Worm (Caenorhabditis elegans) whole organism, midembryonic: Measurements from ENCODE around the gene ptp-3.

Source experiments
- T22C8.4 ChIP-seq: fragments of 200-800 bp; sonication (Bioruptor generic); IDR thresholded peaks from 2 replicates; pipeline ENCODE4 v1.3.6; 2022; ENCODE audit warnings: missing genetic modification characterization, missing compliant biosample characterization
- cog-1 ChIP-seq: sonication (generic microtip); optimal IDR thresholded peaks from 2 replicates; lab custom pipeline; 2016; ENCODE audit warnings: missing genetic modification characterization, missing compliant biosample characterization
- flt-1 ChIP-seq: fragments of 200-800 bp; sonication (Bioruptor generic); IDR thresholded peaks from 2 replicates; pipeline ENCODE4 v1.3.6; 2022; ENCODE audit warnings: missing genetic modification characterization, missing compliant biosample characterization
- klf-2 ChIP-seq: fragments of 200-800 bp; sonication (Bioruptor generic); conservative IDR thresholded peaks from 2 replicates; pipeline ENCODE4 v1.3.6; 2022; ENCODE audit warnings: missing genetic modification reagents, missing genetic modification characterization, missing compliant biosample characterization
- med-1 ChIP-seq: sonication (generic microtip); optimal IDR thresholded peaks from 2 replicates; lab custom pipeline; 2017; ENCODE audit warnings: missing genetic modification characterization, mild to moderate bottlenecking, missing compliant biosample characterization, antibody characterized with exemption, missing genetic modification reagents; ENCODE audit not compliant: insufficient read depth
- ref-1 ChIP-seq: fragments of 200-800 bp; sonication (Bioruptor generic); conservative IDR thresholded peaks from 2 replicates; pipeline ENCODE4 v1.3.6; 2022; ENCODE audit warnings: missing genetic modification reagents, missing genetic modification characterization, missing compliant biosample characterization
- ztf-23 ChIP-seq: fragments of 200-800 bp; sonication (Bioruptor generic); IDR thresholded peaks from 2 replicates; pipeline ENCODE4 v1.3.6; 2022; ENCODE audit warnings: missing genetic modification reagents, missing genetic modification characterization, missing compliant biosample characterization
- ztf-29 ChIP-seq: fragments of 200-800 bp; sonication (Bioruptor generic); IDR thresholded peaks from 2 replicates; pipeline ENCODE4 v1.3.6; 2022; ENCODE audit warnings: missing genetic modification reagents, missing genetic modification characterization, missing compliant biosample characterization

DNA sequence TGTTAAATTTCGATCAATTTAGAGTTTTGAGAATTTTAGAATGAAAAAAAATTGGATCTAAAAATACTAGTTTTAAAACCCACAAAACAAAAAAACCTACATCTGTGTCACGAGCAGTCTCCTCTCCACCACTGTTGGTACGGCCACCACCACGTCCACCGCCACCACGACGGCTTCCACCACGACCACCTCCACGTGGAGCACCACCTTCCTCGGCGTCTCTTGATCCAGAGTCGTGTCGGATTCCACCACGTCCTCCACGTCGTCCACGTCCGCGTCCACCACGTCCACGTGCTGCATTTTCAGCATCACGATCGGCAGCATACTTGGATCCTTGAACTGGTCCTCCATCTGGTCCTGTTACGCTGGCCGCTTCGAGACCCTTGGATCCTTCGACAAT, 64.8 kb downstream of the ptp-3 start:
- no peak for TF ChIP-seq ref-1 (GFP tag; lab: Robert Waterston, UW)
- TF ChIP-seq cog-1, result no peak
- no peak for TF ChIP-seq ztf-29
- no peak for TF ChIP-seq med-1
- TF ChIP-seq flt-1 (GFP tag; lab: Robert Waterston, UW), result no peak
- no peak for TF ChIP-seq T22C8.4
- no peak for TF ChIP-seq ztf-23 (GFP tag; lab: Robert Waterston, UW)
- no peak for TF ChIP-seq klf-2 (GFP tag; lab: Robert Waterston, UW)
